Worm (Caenorhabditis elegans): Measurements from ENCODE around the gene srd-13.
A peak's percentile ranks its signal among the peaks of the same experiment; 100 is the strongest.

The srd-13 gene

DNA sequence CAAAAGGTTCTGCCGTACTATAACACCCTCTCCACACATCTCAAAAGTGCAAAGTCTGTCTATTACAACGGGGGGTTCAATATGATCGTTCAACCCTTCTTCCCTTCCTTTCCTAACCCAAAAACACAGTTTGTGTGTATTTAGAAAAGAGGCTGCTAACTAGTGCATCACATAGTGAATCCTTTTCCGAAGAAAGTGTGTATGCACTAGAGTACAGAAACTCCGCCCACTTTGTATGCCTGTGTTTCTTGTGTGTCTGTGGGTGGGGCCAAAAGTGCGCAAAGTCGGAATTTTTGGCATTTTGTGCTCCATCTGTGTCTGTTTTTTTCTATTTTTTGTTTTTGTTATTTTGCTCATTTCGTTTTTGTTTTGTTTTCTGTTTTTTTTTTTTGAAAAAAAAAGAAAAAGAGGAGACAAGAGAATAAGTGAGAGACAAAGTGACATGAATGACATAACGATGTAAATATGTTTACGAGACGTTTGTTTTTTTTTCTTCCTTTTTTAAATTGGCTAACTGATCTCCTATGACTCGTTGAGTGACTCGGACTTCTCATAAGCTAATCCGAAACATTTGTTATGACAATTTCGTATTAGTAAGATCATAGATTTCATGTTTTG is 36.8 kb downstream of the srd-13 start:
- no peak for TF ChIP-seq flt-1 (GFP tag; IDR thresholded peaks at IDR 0.05)
- no peak for TF ChIP-seq ztf-29 (GFP tag; IDR thresholded peaks at IDR 0.05)
- TF ChIP-seq T22C8.4 (GFP tag; IDR thresholded peaks at IDR 0.05): no peak
- no peak for TF ChIP-seq tab-1 (GFP tag; IDR thresholded peaks at IDR 0.05)
- TF ChIP-seq med-1 (GFP tag; optimal IDR thresholded peaks at IDR 0.05; ENCODE audit: insufficient read depth): no peak
- no peak for TF ChIP-seq ref-1 (GFP tag; conservative IDR thresholded peaks at IDR 0.05)
- no peak for TF ChIP-seq ztf-23 (GFP tag; IDR thresholded peaks at IDR 0.05)
- no peak for TF ChIP-seq klf-2 (GFP tag; conservative IDR thresholded peaks at IDR 0.05)
- TF ChIP-seq cog-1 (tag; optimal IDR thresholded peaks at IDR 0.05): no peak

DNA sequence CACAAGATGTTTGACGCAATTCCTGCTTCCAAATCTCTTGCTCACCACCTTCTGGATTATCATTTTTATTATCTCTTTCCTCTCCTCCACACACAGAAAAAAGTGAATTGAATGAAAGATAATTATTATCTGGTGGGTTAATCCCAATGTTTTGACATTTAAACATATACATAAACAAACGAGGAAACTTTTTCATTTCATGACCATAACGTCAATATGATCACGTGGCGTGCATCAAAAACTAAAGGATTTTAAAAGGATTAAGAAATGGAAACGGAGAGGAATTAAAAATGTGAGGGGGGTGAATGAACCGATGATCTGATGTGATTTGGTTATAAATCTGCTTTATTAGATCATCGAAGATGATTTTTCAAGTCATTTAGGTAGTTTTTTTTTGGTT is 39.9 kb downstream of the srd-13 start:
- TF ChIP-seq T22C8.4 (GFP tag; IDR thresholded peaks at IDR 0.05): no peak
- no peak for TF ChIP-seq flt-1 (GFP tag; IDR thresholded peaks at IDR 0.05)
- no peak for TF ChIP-seq ztf-29 (GFP tag; IDR thresholded peaks at IDR 0.05)
- no peak for TF ChIP-seq ztf-23 (GFP tag; IDR thresholded peaks at IDR 0.05)

DNA sequence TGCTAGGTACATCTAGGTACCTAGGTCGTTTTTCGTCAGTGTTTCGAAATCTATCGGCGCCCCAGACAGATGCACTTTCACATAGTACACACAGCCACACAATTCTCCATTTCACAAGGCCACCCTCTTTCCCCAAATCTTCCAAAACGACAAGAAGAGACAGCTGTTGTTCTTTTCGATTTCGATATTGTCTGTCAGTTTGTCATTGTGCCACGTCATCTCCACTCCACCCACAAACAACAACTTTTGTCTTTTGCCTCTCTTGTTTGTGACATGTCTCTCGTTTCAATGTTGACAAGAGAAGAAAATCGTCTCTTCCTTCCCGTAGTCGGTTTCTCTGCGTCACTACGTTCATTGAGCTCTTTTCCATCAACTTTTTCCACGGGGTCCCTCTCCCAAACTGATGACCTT is 41.6 kb downstream of the srd-13 start:
- TF ChIP-seq tab-1 (GFP tag; IDR thresholded peaks at IDR 0.05): no peak
- TF ChIP-seq cog-1 (tag; optimal IDR thresholded peaks at IDR 0.05): peak; percentile 31
- TF ChIP-seq ref-1 (GFP tag; conservative IDR thresholded peaks at IDR 0.05): no peak
- no peak for TF ChIP-seq klf-2 (GFP tag; conservative IDR thresholded peaks at IDR 0.05)
- TF ChIP-seq med-1 (GFP tag; optimal IDR thresholded peaks at IDR 0.05; ENCODE audit: insufficient read depth): no peak

ce11 chrIV:5592956-5593355 is 42.5 kb downstream of the srd-13 start:
- TF ChIP-seq ztf-29 (GFP tag; IDR thresholded peaks at IDR 0.05) (no peak), tab-1 (GFP tag; IDR thresholded peaks at IDR 0.05) (no peak), ref-1 (GFP tag; conservative IDR thresholded peaks at IDR 0.05) (no peak), klf-2 (GFP tag; conservative IDR thresholded peaks at IDR 0.05) (no peak), med-1 (GFP tag; optimal IDR thresholded peaks at IDR 0.05; ENCODE audit: insufficient read depth) (no peak), flt-1 (GFP tag; IDR thresholded peaks at IDR 0.05) (no peak), ztf-23 (GFP tag; IDR thresholded peaks at IDR 0.05) (no peak), cog-1 (tag; optimal IDR thresholded peaks at IDR 0.05) (no peak), T22C8.4 (GFP tag; IDR thresholded peaks at IDR 0.05) (no peak)

- TF ChIP-seq T22C8.4 (GFP tag; IDR thresholded peaks at IDR 0.05) (no peak), cog-1 (tag; optimal IDR thresholded peaks at IDR 0.05) (no peak), klf-2 (GFP tag; conservative IDR thresholded peaks at IDR 0.05) (no peak), ztf-29 (GFP tag; IDR thresholded peaks at IDR 0.05) (no peak), flt-1 (GFP tag; IDR thresholded peaks at IDR 0.05) (no peak)
Measured at ce11 chrIV:5591134-5591533, 44.3 kb downstream of the srd-13 start.

ce11 chrIV:5590120-5590519 is 45.3 kb downstream of the srd-13 start:
- TF ChIP-seq tab-1 (GFP tag; IDR thresholded peaks at IDR 0.05): no peak
- no peak for TF ChIP-seq ztf-23 (GFP tag; IDR thresholded peaks at IDR 0.05)
- no peak for TF ChIP-seq flt-1 (GFP tag; IDR thresholded peaks at IDR 0.05)
- no peak for TF ChIP-seq ref-1 (GFP tag; conservative IDR thresholded peaks at IDR 0.05)
- no peak for TF ChIP-seq klf-2 (GFP tag; conservative IDR thresholded peaks at IDR 0.05)
- no peak for TF ChIP-seq T22C8.4 (GFP tag; IDR thresholded peaks at IDR 0.05)
- no peak for TF ChIP-seq med-1 (GFP tag; optimal IDR thresholded peaks at IDR 0.05; ENCODE audit: insufficient read depth)
- no peak for TF ChIP-seq ztf-29 (GFP tag; IDR thresholded peaks at IDR 0.05)
- no peak for TF ChIP-seq cog-1 (tag; optimal IDR thresholded peaks at IDR 0.05)

ce11 chrIV:5587964-5588860 is 47.2 kb downstream of the srd-13 start:
- TF ChIP-seq ztf-29 (GFP tag; IDR thresholded peaks at IDR 0.05): no peak
- TF ChIP-seq ref-1 (GFP tag; conservative IDR thresholded peaks at IDR 0.05): no peak
- TF ChIP-seq med-1 (GFP tag; optimal IDR thresholded peaks at IDR 0.05; ENCODE audit: insufficient read depth): no peak
- TF ChIP-seq tab-1 (GFP tag; IDR thresholded peaks at IDR 0.05): no peak
- no peak for TF ChIP-seq flt-1 (GFP tag; IDR thresholded peaks at IDR 0.05)
- no peak for TF ChIP-seq ztf-23 (GFP tag; IDR thresholded peaks at IDR 0.05)
- TF ChIP-seq cog-1 (tag; optimal IDR thresholded peaks at IDR 0.05): no peak
- no peak for TF ChIP-seq klf-2 (GFP tag; conservative IDR thresholded peaks at IDR 0.05)
- no peak for TF ChIP-seq T22C8.4 (GFP tag; IDR thresholded peaks at IDR 0.05)

- TF ChIP-seq ref-1 (GFP tag; conservative IDR thresholded peaks at IDR 0.05) (no peak), flt-1 (GFP tag; IDR thresholded peaks at IDR 0.05) (no peak), ztf-23 (GFP tag; IDR thresholded peaks at IDR 0.05) (no peak), klf-2 (GFP tag; conservative IDR thresholded peaks at IDR 0.05) (no peak), T22C8.4 (GFP tag; IDR thresholded peaks at IDR 0.05) (no peak), ztf-29 (GFP tag; IDR thresholded peaks at IDR 0.05) (no peak), cog-1 (tag; optimal IDR thresholded peaks at IDR 0.05) (no peak), med-1 (GFP tag; optimal IDR thresholded peaks at IDR 0.05; ENCODE audit: insufficient read depth) (no peak), tab-1 (GFP tag; IDR thresholded peaks at IDR 0.05) (no peak)
Measured at ce11 chrIV:5586320-5586720, 49.1 kb downstream of the srd-13 start.

ce11 chrIV:5584384-5584783 is 51.1 kb downstream of the srd-13 start, which contains the start of gene fkh-7:
fkh-7 (plus strand) TSS chrIV:5584684.
- TF ChIP-seq flt-1 (GFP tag; IDR thresholded peaks at IDR 0.05) (no peak), med-1 (GFP tag; optimal IDR thresholded peaks at IDR 0.05; ENCODE audit: insufficient read depth) (no peak), klf-2 (GFP tag; conservative IDR thresholded peaks at IDR 0.05) (no peak), cog-1 (tag; optimal IDR thresholded peaks at IDR 0.05) (no peak), T22C8.4 (GFP tag; IDR thresholded peaks at IDR 0.05) (no peak), ztf-29 (GFP tag; IDR thresholded peaks at IDR 0.05) (no peak), ztf-23 (GFP tag; IDR thresholded peaks at IDR 0.05) (no peak), tab-1 (GFP tag; IDR thresholded peaks at IDR 0.05) (no peak), ref-1 (GFP tag; conservative IDR thresholded peaks at IDR 0.05) (no peak)
